Worm (Caenorhabditis elegans) whole organism, L2 larva: Measurements from ENCODE around the gene cblc-1.
A peak's percentile ranks its signal among the peaks of the same experiment; 100 is the strongest.

ENCODE experiments used
- aly-2 ChIP-seq: fragments of 150-350 bp; optimal IDR thresholded peaks from 2 replicates; lab custom pipeline; 2014; ENCODE audit warnings: missing biosample characterization, missing genetic modification characterization
- lin-39 ChIP-seq: fragments of 150-350 bp; optimal IDR thresholded peaks from 2 replicates; lab custom pipeline; 2014; ENCODE audit warnings: missing biosample characterization, missing genetic modification reagents, missing genetic modification characterization
- lsy-2 ChIP-seq, 2 experiments: fragments of 150-350 bp in 1 of 2; sonication (generic microtip) in 1 of 2; optimal IDR thresholded peaks; 2 replicates each; lab custom pipeline; 2014 to 2017; ENCODE audit warnings: missing biosample characterization in 2 of 2, missing genetic modification characterization in 2 of 2
- mab-5 ChIP-seq: fragments of 150-350 bp; optimal IDR thresholded peaks from 2 replicates; lab custom pipeline; 2014; ENCODE audit warnings: missing biosample characterization, missing genetic modification characterization
- mdl-1 ChIP-seq, 2 experiments: fragments of 150-350 bp in 1 of 2; sonication (generic microtip) in 1 of 2; optimal IDR thresholded peaks; 2 replicates each; lab custom pipeline; 2017; ENCODE audit warnings: missing biosample characterization in 2 of 2, missing genetic modification characterization in 2 of 2
- nhr-11 ChIP-seq: fragments of 150-350 bp; optimal IDR thresholded peaks from 2 replicates; lab custom pipeline; 2014; ENCODE audit warnings: missing biosample characterization, missing genetic modification characterization
- nhr-23 ChIP-seq: fragments of 150-350 bp; optimal IDR thresholded peaks from 2 replicates; lab custom pipeline; 2014; ENCODE audit warnings: missing biosample characterization, missing genetic modification reagents, missing genetic modification characterization
- unc-62 ChIP-seq: fragments of 150-350 bp; optimal IDR thresholded peaks from 2 replicates; lab custom pipeline; 2014; ENCODE audit warnings: missing biosample characterization, missing genetic modification reagents, missing genetic modification characterization

DNA sequence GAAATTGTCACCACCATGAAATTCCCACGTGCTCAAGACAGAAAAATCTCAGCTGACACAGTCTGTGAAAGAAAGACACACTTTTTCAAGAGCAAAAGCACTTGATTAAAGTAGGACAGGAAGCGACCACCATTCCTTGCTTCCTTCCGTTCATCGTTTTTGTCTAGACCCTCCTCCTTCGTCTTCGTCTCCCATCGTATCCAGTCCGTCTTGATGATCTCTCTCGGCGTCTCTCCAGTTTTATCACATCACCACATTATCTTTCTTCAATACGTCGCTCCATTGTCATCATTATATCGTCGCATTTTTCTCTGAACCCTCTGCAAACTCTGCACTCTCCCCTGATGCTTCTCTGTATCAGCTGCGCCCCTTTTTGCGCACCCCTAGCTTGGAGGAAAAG, 32.8 kb downstream of the cblc-1 start:
- TF ChIP-seq lsy-2 (tag; optimal IDR thresholded peaks at IDR 0.05; lab: Kevin White, UChicago) (peak in 1 of 2 experiments; percentile 25), lin-39 (tag; lab: Kevin White, UChicago) (no peak), nhr-23 (tag; lab: Kevin White, UChicago) (no peak), aly-2 (tag; lab: Kevin White, UChicago) (no peak), mdl-1 (tag; optimal IDR thresholded peaks at IDR 0.05; lab: Kevin White, UChicago) (no peak), unc-62 (no peak), nhr-11 (no peak), mab-5 (tag; lab: Kevin White, UChicago) (no peak)
